Worm (Caenorhabditis elegans): ENCODE data around the gene exos-7.

- TF ChIP-seq tbx-2 (tag; optimal IDR thresholded peaks at IDR 0.05) (no peak), che-1 (tag; optimal IDR thresholded peaks at IDR 0.05) (no peak)
Measured at ce11 chrV:20873144-20873543, 34.5 kb downstream of the exos-7 start.
